Worm (Caenorhabditis elegans): ENCODE results near the gene arrd-17.

DNA sequence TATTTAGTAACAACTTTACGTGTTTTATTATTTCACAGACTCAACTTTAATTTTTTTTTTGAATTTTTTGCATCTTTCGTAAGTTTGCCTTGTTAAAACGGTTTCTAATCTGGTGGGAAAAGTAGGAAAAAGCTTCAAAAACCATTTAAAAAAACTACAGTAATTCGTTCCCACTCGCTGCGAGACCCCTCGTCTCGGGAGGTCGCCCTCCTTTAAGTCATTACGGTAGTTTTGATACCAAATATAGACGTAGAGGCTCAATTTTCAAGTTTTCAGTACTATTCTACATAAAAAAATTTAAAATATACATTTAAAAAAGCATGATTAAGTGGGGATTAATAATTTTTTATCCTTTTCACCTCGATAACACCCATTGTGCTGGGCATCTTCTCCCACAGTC is 10.3 kb upstream of the arrd-17 start:
- no peak for TF ChIP-seq ref-1 (GFP tag; conservative IDR thresholded peaks at IDR 0.05)
- TF ChIP-seq flt-1 (GFP tag; IDR thresholded peaks at IDR 0.05): no peak
- no peak for TF ChIP-seq klf-2 (GFP tag; conservative IDR thresholded peaks at IDR 0.05)
- no peak for TF ChIP-seq tab-1 (GFP tag; IDR thresholded peaks at IDR 0.05)
